Fruit fly (Drosophila melanogaster) whole organism, pupa: ENCODE measurements around the gene CG18754.
A peak's percentile ranks its signal among the peaks of the same experiment; 100 is the strongest.

ENCODE experiments used
- CG10348 ChIP-seq: fragments of 200-800 bp; sonication (Bioruptor generic); IDR thresholded peaks from 2 replicates; pipeline ENCODE4 v1.3.6; 2022; ENCODE audit warnings: missing biosample characterization, missing genetic modification characterization
- CG12605 ChIP-seq: fragments of 200-800 bp; sonication (Bioruptor generic); IDR thresholded peaks from 2 replicates; pipeline ENCODE4 v1.3.6; 2022; ENCODE audit warnings: missing biosample characterization, missing genetic modification characterization
- CG13204 ChIP-seq: fragments of 200-800 bp; sonication (Bioruptor generic); optimal IDR thresholded peaks from 2 replicates; lab custom pipeline; 2018; ENCODE audit warnings: missing biosample characterization, mild to moderate bottlenecking, missing genetic modification characterization, moderate library complexity
- CG14655 ChIP-seq: fragments of 200-800 bp; sonication (Bioruptor generic); optimal IDR thresholded peaks from 3 replicates; lab custom pipeline; 2017; ENCODE audit warnings: mild to moderate bottlenecking, missing biosample characterization, missing genetic modification reagents, missing genetic modification characterization
- CG15710 ChIP-seq: fragments of 200-800 bp; sonication (Bioruptor generic); optimal IDR thresholded peaks from 2 replicates; lab custom pipeline; 2018; ENCODE audit warnings: missing biosample characterization, mild to moderate bottlenecking, missing genetic modification characterization, moderate library complexity
- CG17806 ChIP-seq: fragments of 200-800 bp; sonication (Bioruptor generic); optimal IDR thresholded peaks from 2 replicates; lab custom pipeline; 2018; ENCODE audit warnings: missing biosample characterization, mild to moderate bottlenecking, missing genetic modification characterization, moderate library complexity
- CG32121 ChIP-seq: fragments of 200-800 bp; sonication (Bioruptor generic); IDR thresholded peaks from 2 replicates; pipeline ENCODE4 v1.3.6; 2022; ENCODE audit warnings: missing biosample characterization, missing genetic modification characterization
- CG34367 ChIP-seq: fragments of 200-800 bp; sonication (Bioruptor generic); optimal IDR thresholded peaks from 2 replicates; lab custom pipeline; 2018; ENCODE audit warnings: missing biosample characterization, mild to moderate bottlenecking, missing genetic modification characterization
- CG4496 ChIP-seq: fragments of 200-800 bp; sonication (Bioruptor generic); IDR thresholded peaks from 3 replicates; pipeline ENCODE4 v1.3.6; 2022; ENCODE audit warnings: missing biosample characterization, missing genetic modification characterization
- CG8159 ChIP-seq: fragments of 200-800 bp; sonication (Bioruptor generic); optimal IDR thresholded peaks from 3 replicates; lab custom pipeline; 2018; ENCODE audit warnings: missing biosample characterization, mild to moderate bottlenecking, missing genetic modification characterization, moderate library complexity
- CG8301 ChIP-seq: fragments of 200-800 bp; sonication (Bioruptor generic); optimal IDR thresholded peaks from 2 replicates; lab custom pipeline; 2018; ENCODE audit warnings: missing biosample characterization, mild to moderate bottlenecking, missing genetic modification characterization
- CG9948 ChIP-seq: fragments of 200-800 bp; sonication (Bioruptor generic); optimal IDR thresholded peaks from 2 replicates; lab custom pipeline; 2018; ENCODE audit warnings: missing biosample characterization, mild to moderate bottlenecking, missing genetic modification characterization, moderate library complexity
- D1 ChIP-seq: fragments of 200-800 bp; sonication (Bioruptor generic); optimal IDR thresholded peaks from 2 replicates; lab custom pipeline; 2018; ENCODE audit warnings: missing biosample characterization, mild to moderate bottlenecking, missing genetic modification characterization, moderate library complexity
- EcR ChIP-seq: fragments of 200-800 bp; sonication (Bioruptor generic); optimal IDR thresholded peaks from 3 replicates; lab custom pipeline; 2019; ENCODE audit warnings: missing biosample characterization, missing genetic modification characterization, mild to moderate bottlenecking, moderate library complexity, missing genetic modification reagents
- Ets98B ChIP-seq: fragments of 200-800 bp; sonication (Bioruptor generic); IDR thresholded peaks from 2 replicates; pipeline ENCODE4 v1.3.6; 2022; ENCODE audit warnings: missing biosample characterization, missing genetic modification characterization
- Pif1A ChIP-seq: fragments of 200-800 bp; sonication (Bioruptor generic); optimal IDR thresholded peaks from 3 replicates; lab custom pipeline; 2016; ENCODE audit warnings: missing biosample characterization, missing genetic modification characterization
- Pif1B ChIP-seq: fragments of 200-800 bp; sonication (Bioruptor generic); optimal IDR thresholded peaks from 3 replicates; lab custom pipeline; 2016; ENCODE audit warnings: missing biosample characterization, missing genetic modification characterization
- Snoo ChIP-seq: fragments of 200-800 bp; sonication (Bioruptor generic); optimal IDR thresholded peaks from 3 replicates; lab custom pipeline; 2017; ENCODE audit warnings: missing biosample characterization, mild to moderate bottlenecking, missing genetic modification characterization, inconsistent platforms
- fd96Ca ChIP-seq: fragments of 200-800 bp; sonication (Bioruptor generic); IDR thresholded peaks from 3 replicates; pipeline ENCODE4 v1.3.6; 2022; ENCODE audit warnings: missing biosample characterization, missing genetic modification characterization
- gl ChIP-seq: fragments of 200-800 bp; sonication (Bioruptor generic); optimal IDR thresholded peaks from 2 replicates; lab custom pipeline; 2018; ENCODE audit warnings: missing biosample characterization, mild to moderate bottlenecking, missing genetic modification characterization
- rn ChIP-seq: fragments of 200-800 bp; sonication (Bioruptor generic); IDR thresholded peaks from 2 replicates; pipeline ENCODE4 v1.3.6; 2022; ENCODE audit warnings: missing biosample characterization, missing genetic modification characterization

CG18754 gene

DNA sequence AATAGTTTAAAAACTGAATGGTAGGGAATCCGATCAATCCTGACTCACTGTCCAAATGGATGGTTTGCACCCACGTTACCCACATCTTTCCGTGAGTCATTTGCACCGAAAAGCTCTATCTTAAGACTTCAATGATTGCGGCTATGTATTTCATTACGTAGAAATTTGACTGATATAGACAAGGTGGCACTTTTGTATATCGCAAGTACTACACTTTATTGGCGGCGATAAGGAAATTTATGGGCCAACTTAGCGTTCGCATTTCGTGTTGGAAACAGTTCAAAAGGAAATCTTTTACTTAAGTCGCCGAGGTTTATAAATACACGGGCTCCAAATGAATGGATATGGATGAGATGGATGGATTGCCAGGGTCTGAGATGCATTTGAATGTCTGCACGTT, 31.0 kb downstream of the CG18754 start:
- no peak for TF ChIP-seq CG34367 (tag; lab: Kevin White, UChicago)
- no peak for TF ChIP-seq Snoo (tag; lab: Kevin White, UChicago)

DNA sequence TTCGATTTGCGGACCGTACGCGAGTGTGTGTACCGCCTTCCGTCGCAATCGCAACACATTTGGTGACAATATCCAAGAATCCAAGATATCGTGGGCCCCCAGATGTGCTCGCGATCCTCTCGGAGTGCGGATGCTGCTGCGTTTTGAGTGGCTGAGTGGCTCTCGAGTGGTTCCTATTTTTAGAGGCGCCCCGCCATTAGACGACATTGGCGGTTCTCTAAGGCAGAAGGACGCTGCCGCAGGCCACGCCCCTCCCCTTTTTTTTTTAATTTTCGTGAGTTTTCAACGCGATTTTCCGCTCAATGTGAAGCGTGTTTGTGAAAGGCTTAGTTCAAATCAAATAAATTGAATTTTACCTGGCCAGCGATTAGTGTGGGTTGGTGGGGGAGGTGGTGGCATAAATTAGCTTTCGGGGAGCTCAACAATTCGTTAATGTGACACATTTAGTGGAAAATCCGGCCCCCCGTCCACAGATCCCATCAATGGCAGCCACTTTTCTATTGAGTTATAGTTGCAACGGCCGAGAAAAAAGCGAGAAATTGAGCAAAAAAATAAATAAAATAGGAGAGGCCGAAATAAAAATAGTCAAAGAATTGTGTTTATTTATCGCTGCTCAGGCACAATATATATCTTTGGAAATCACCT, 34.6 kb downstream of the CG18754 start, which contains the start of gene nau:
Gene nau, minus strand, starts transcription at position 61 of the 645 bp plus-strand sequence.
- TF ChIP-seq CG17806 (tag; lab: Kevin White, UChicago) (no peak), CG13204 (GFP tag; lab: Kevin White, UChicago) (no peak), CG9948 (tag; lab: Kevin White, UChicago) (no peak), Pif1A (GFP tag; lab: Kevin White, UChicago) (no peak), CG4496 (GFP tag; lab: Robert Waterston, UW) (no peak), rn (GFP tag; lab: Robert Waterston, UW) (no peak), CG34367 (tag; lab: Kevin White, UChicago) (no peak), fd96Ca (no peak), Pif1B (no peak)

DNA sequence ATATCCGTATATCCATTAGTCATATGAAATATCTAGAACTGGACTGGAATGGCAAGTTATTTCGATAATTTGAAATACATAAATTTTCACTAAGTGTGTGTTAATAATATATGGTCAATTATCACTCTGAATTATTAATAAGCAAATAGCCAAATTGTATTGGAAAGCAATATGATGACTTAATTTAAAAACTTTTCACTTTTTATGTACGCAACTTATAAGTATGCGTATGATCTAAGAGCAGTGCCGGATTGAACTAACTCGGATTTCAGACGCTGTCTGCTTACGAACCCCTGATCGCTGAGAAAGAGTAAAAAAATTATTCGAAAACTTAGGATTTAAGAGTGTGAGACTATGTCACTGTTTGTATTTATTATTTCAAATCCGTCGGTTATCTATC, 37.7 kb downstream of the CG18754 start, which contains the start of gene CG10232:
Gene CG10232, minus strand, starts transcription at position 101 of the 400 bp plus-strand sequence.
- TF ChIP-seq EcR (GFP tag; lab: Kevin White, UChicago) (no peak), Ets98B (GFP tag; lab: Robert Waterston, UW) (no peak), Snoo (tag; lab: Kevin White, UChicago) (no peak), CG15710 (tag; lab: Kevin White, UChicago) (no peak), CG8159 (tag; lab: Kevin White, UChicago) (no peak), CG10348 (GFP tag; lab: Robert Waterston, UW) (no peak), CG13204 (GFP tag; lab: Kevin White, UChicago) (no peak), CG17806 (tag; lab: Kevin White, UChicago) (no peak), CG34367 (tag; lab: Kevin White, UChicago) (no peak), CG8301 (tag; lab: Kevin White, UChicago) (no peak), Pif1A (GFP tag; lab: Kevin White, UChicago) (no peak), D1 (no peak), CG14655 (GFP tag; lab: Kevin White, UChicago) (no peak), Pif1B (no peak), CG9948 (tag; lab: Kevin White, UChicago) (no peak), CG32121 (no peak)
- TF ChIP-seq, all 21 proteins: peak for 0

DNA sequence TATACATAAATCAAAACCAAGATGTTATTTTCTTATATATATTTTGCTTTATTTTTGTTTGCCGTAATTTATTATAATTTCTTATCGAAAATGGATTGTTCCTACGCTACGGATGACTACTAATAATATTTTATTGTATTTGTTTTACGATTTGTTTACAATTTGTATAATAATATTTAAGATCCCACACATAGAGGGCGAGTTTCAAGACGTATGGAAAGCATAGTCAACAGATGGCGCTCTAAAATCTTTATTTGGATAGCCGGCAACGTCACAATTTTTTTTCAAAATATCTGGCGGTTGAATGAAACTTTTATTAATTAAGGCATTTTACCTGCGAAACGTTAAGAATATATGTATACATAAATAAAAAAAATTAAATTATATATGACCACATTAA, 38.1 kb downstream of the CG18754 start:
- TF ChIP-seq D1 (peak; percentile 84), CG9948 (tag; lab: Kevin White, UChicago) (no peak)

DNA sequence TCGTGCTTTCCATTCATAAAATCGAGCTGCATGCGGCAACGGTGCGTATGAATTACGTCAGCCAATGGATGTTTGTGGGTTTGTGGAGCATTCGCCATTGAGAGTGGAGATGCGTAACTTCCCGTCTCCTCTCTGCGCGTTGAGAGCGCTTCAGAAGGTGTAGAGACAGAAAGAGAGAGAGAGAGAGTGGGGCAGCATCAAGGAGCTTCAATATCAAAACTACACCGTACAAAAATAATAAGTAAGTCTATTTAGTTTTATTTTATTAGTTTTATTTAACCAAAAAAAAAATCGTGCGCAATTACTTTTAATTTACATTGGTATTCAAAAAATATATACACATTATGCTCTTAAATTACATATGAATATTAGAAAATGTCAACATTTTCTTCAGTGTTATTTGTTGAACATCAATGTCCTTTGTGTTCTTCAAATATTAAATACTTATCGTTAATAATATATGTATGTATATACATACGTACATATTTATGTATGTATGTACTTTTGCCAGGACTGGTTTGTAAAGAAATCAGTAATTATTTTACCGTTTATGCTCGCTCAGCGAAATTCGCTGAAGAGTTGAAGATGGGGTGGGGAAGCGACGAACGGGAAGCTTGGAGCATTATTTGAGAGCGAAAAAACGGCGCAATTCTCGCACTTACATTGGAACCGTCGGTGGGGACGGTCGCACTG, 39.0 kb downstream of the CG18754 start, which contains the start of gene CG10365:
Gene CG10365, plus strand, starts transcription at position 652 of the 693 bp plus-strand sequence.
- peak; percentile 89 for TF ChIP-seq CG14655 (GFP tag; lab: Kevin White, UChicago)
- TF ChIP-seq CG9948 (tag; lab: Kevin White, UChicago) = peak; percentile 96
- TF ChIP-seq CG4496 (GFP tag; lab: Robert Waterston, UW) = peak; percentile 90
- TF ChIP-seq fd96Ca = no peak
- peak; percentile 96 for TF ChIP-seq D1
- peak; percentile 78 for TF ChIP-seq Ets98B (GFP tag; lab: Robert Waterston, UW)
- no peak; the same call in 1 of the 2 replicates for TF ChIP-seq CG10348 (GFP tag; lab: Robert Waterston, UW)
- TF ChIP-seq CG34367 (tag; lab: Kevin White, UChicago) = peak; percentile 86
- peak; percentile 56 for TF ChIP-seq Pif1B
- peak; percentile 41 for TF ChIP-seq EcR (GFP tag; lab: Kevin White, UChicago)
- peak; percentile 70 for TF ChIP-seq Pif1A (GFP tag; lab: Kevin White, UChicago)
- TF ChIP-seq CG32121 = peak; percentile 88
- peak; percentile 86 for TF ChIP-seq rn (GFP tag; lab: Robert Waterston, UW)
- peak; percentile 93 for TF ChIP-seq CG12605 (GFP tag; lab: Robert Waterston, UW)
- peak; percentile 45 for TF ChIP-seq gl (tag; lab: Kevin White, UChicago)
- peak; percentile 87 for TF ChIP-seq Snoo (tag; lab: Kevin White, UChicago)
- peak; percentile 94 for TF ChIP-seq CG8301 (tag; lab: Kevin White, UChicago)
- peak; percentile 93 for TF ChIP-seq CG15710 (tag; lab: Kevin White, UChicago)
- peak; percentile 94 for TF ChIP-seq CG17806 (tag; lab: Kevin White, UChicago)
- peak; percentile 55 for TF ChIP-seq CG13204 (GFP tag; lab: Kevin White, UChicago)
- peak; percentile 97 for TF ChIP-seq CG8159 (tag; lab: Kevin White, UChicago)

DNA sequence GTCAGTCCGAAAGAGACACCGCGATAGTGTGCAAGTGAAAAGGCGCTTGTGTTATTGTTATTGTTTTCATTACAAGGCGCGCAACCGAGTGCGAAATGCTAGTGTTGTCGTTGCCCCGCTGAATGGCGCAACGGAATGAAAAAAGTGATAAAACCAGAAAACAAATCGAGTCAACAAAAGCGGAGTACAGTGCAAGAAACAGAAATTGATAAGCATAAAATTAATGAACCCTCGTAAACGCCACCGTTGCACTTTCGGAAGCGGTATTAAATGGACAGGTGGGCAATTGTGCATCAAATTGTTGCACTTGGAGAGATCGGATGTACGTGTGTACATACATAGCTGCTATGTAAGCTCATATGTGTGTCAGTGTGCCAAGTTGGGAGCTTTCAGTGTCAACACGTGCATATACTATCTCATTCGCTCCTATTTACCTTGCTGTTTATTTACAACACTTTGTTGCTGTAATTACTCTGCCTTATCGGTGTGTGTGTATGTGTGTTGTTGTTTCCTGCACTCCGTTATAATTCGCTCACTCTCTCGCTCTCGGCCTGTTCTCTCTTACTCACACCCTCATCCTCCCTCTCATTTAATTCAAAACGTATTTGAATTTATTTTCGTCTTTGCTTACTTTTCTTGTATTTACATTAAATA, 39.7 kb downstream of the CG18754 start:
- TF ChIP-seq CG14655 (GFP tag; lab: Kevin White, UChicago) (peak; percentile 40), CG13204 (GFP tag; lab: Kevin White, UChicago) (no peak), EcR (GFP tag; lab: Kevin White, UChicago) (peak; percentile 73), Pif1A (GFP tag; lab: Kevin White, UChicago) (no peak), Snoo (tag; lab: Kevin White, UChicago) (no peak), rn (GFP tag; lab: Robert Waterston, UW) (no peak), D1 (no peak), CG4496 (GFP tag; lab: Robert Waterston, UW) (peak; percentile 55; the same call in 1 of the 3 replicates), CG17806 (tag; lab: Kevin White, UChicago) (peak; percentile 36), CG32121 (peak; percentile 68), CG8301 (tag; lab: Kevin White, UChicago) (peak; percentile 40), CG9948 (tag; lab: Kevin White, UChicago) (no peak), CG8159 (tag; lab: Kevin White, UChicago) (peak; percentile 42), fd96Ca (peak; percentile 56), Pif1B (peak; percentile 29), Ets98B (GFP tag; lab: Robert Waterston, UW) (peak; percentile 60), CG34367 (tag; lab: Kevin White, UChicago) (peak; percentile 41), CG15710 (tag; lab: Kevin White, UChicago) (peak; percentile 23), CG12605 (GFP tag; lab: Robert Waterston, UW) (no peak; the same call in 1 of the 2 replicates), CG10348 (GFP tag; lab: Robert Waterston, UW) (no peak), gl (tag; lab: Kevin White, UChicago) (peak; percentile 79)
